Worm (Caenorhabditis elegans) whole organism, L2 larva: Measurements from ENCODE around the gene cyp-33C1.

Source experiments
- C34F6.9 ChIP-seq: fragments of 150-350 bp; optimal IDR thresholded peaks from 2 replicates; lab custom pipeline; 2014; ENCODE audit warnings: missing biosample characterization, missing genetic modification characterization
- F13H6.1 ChIP-seq: sonication (generic microtip); optimal IDR thresholded peaks from 2 replicates; lab custom pipeline; 2016; ENCODE audit warnings: missing genetic modification characterization, missing compliant biosample characterization
- blmp-1 ChIP-seq: sonication (generic microtip); optimal IDR thresholded peaks from 2 replicates; lab custom pipeline; 2017; ENCODE audit warnings: missing genetic modification characterization, mild to moderate bottlenecking, missing compliant biosample characterization, antibody characterized with exemption, moderate library complexity; ENCODE audit not compliant: insufficient read depth
- elt-3 ChIP-seq: sonication (generic microtip); optimal IDR thresholded peaks from 2 replicates; lab custom pipeline; 2017; ENCODE audit warnings: missing biosample characterization, missing genetic modification characterization
- lin-13 ChIP-seq: fragments of 150-350 bp; optimal IDR thresholded peaks from 2 replicates; lab custom pipeline; 2014; ENCODE audit warnings: missing biosample characterization, missing genetic modification reagents, missing genetic modification characterization
- mdl-1 ChIP-seq, 2 experiments: fragments of 150-350 bp in 1 of 2; sonication (generic microtip) in 1 of 2; optimal IDR thresholded peaks; 2 replicates each; lab custom pipeline; 2017; ENCODE audit warnings: missing biosample characterization in 2 of 2, missing genetic modification characterization in 2 of 2
- nhr-12 ChIP-seq: fragments of 150-350 bp; optimal IDR thresholded peaks from 2 replicates; lab custom pipeline; 2014; ENCODE audit warnings: missing biosample characterization, missing genetic modification characterization
- unc-55 ChIP-seq: fragments of 150-350 bp; sonication (generic microtip); optimal IDR thresholded peaks from 3 replicates; lab custom pipeline; 2014; ENCODE audit warnings: missing biosample characterization, missing genetic modification reagents, missing genetic modification characterization

DNA sequence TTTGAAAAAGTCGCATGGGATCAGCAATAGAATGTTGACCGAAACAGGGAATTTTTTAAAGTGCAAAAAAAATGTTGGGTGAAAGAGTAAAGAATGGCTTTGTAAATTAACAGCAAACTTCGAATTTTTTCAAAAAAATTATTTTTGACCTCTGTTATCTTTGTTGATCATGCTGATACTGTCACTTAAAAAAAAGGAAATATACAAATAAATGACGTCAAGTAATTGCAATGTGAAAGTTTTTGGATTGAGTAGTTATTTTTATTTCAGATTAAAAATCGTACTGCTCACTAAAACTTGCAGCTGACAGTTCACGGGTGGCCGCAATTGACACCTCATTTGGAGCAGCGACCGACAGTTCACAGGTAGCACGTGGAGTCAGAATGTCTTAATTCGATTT, 28.4 kb upstream of the cyp-33C1 start, which contains the start of gene C45H4.13:
- TF ChIP-seq lin-13: no peak
- no peak for TF ChIP-seq nhr-12
- no peak for TF ChIP-seq blmp-1 (tag; lab: Kevin White, UChicago)
- no peak for TF ChIP-seq elt-3
- TF ChIP-seq F13H6.1: no peak
- TF ChIP-seq unc-55 (GFP tag; lab: Kevin White, UChicago): no peak
- no peak for TF ChIP-seq C34F6.9 (tag; lab: Kevin White, UChicago)
- no peak for TF ChIP-seq mdl-1 (tag; optimal IDR thresholded peaks at IDR 0.05; lab: Kevin White, UChicago)
